ENCODE assay signal across 4 worm cellular contexts in genomic region chrIV:11433709-11434108, ce11.
A peak's percentile ranks its signal among the peaks of the same experiment; 100 is the strongest.
TF ChIP-seq lines count a peak whose summit lies in the region.

No protein-coding gene starts in this region.

TF ChIP-seq in whole organism, L1 larva, 84 proteins besides CTCF, POLR2A, EP300 and RAD21 (continued from another document and continues in another):
- TF ChIP-seq irx-1 (tag; optimal IDR thresholded peaks at IDR 0.05; lab: Kevin White, UChicago): peak; percentile 58
- no peak for TF ChIP-seq nhr-84 (tag; optimal IDR thresholded peaks at IDR 0.05; lab: Kevin White, UChicago)
- TF ChIP-seq elt-2 (tag; optimal IDR thresholded peaks at IDR 0.05; lab: Kevin White, UChicago): no peak
- TF ChIP-seq sox-4 (tag; optimal IDR thresholded peaks at IDR 0.05; lab: Kevin White, UChicago): no peak
- TF ChIP-seq efl-3 (GFP tag; optimal IDR thresholded peaks at IDR 0.05; lab: Kevin White, UChicago): no peak
- peak; percentile 76 for TF ChIP-seq nhr-19 (GFP tag; conservative IDR thresholded peaks at IDR 0.05; lab: Robert Waterston, UW)
- TF ChIP-seq isw-1 (GFP tag; IDR thresholded peaks at IDR 0.05; lab: Robert Waterston, UW): peak; percentile 52
- peak; percentile 27 for TF ChIP-seq ceh-8 (GFP tag; optimal IDR thresholded peaks at IDR 0.05; lab: Kevin White, UChicago)
- peak in 1 of 2 experiments; percentile 43 for TF ChIP-seq mdl-1 (tag; optimal IDR thresholded peaks at IDR 0.05; lab: Kevin White, UChicago)
- TF ChIP-seq fkh-8 (tag; optimal IDR thresholded peaks at IDR 0.05; lab: Kevin White, UChicago): peak; percentile 44
- TF ChIP-seq Y116A8C.19 (tag; optimal IDR thresholded peaks at IDR 0.05; lab: Kevin White, UChicago; ENCODE audit: borderline replicate concordance): no peak
- TF ChIP-seq zag-1 (tag; optimal IDR thresholded peaks at IDR 0.05; lab: Kevin White, UChicago): no peak
- no peak for TF ChIP-seq ceh-90 (tag; optimal IDR thresholded peaks at IDR 0.05; lab: Kevin White, UChicago)
- peak; percentile 38 for TF ChIP-seq F16B12.6 (tag; optimal IDR thresholded peaks at IDR 0.05; lab: Kevin White, UChicago)
- no peak for TF ChIP-seq nhr-76 (tag; optimal IDR thresholded peaks at IDR 0.05; lab: Kevin White, UChicago)
- TF ChIP-seq dpl-1 (GFP tag; optimal IDR thresholded peaks at IDR 0.05; lab: Kevin White, UChicago): peak; percentile 66 to 76 (median 73)
- TF ChIP-seq unc-30 (tag; optimal IDR thresholded peaks at IDR 0.05; lab: Kevin White, UChicago): no peak
- TF ChIP-seq nhr-12 (tag; optimal IDR thresholded peaks at IDR 0.05; lab: Kevin White, UChicago): no peak
- TF ChIP-seq lin-13 (GFP tag; optimal IDR thresholded peaks at IDR 0.05; lab: Kevin White, UChicago): peak; percentile 45
- no peak for TF ChIP-seq hpl-2 (GFP tag; optimal IDR thresholded peaks at IDR 0.05; lab: Kevin White, UChicago)
- no peak for TF ChIP-seq lir-3 (tag; optimal IDR thresholded peaks at IDR 0.05; lab: Kevin White, UChicago; ENCODE audit: poor library complexity)
- TF ChIP-seq swsn-7 (tag; optimal IDR thresholded peaks at IDR 0.05; lab: Kevin White, UChicago): peak; percentile 78
- TF ChIP-seq ets-5 (GFP tag; IDR thresholded peaks at IDR 0.05; lab: Robert Waterston, UW): no peak
- peak; percentile 73 for TF ChIP-seq nhr-20 (tag; optimal IDR thresholded peaks at IDR 0.05; lab: Kevin White, UChicago)
- TF ChIP-seq xbp-1 (tag; optimal IDR thresholded peaks at IDR 0.05; lab: Kevin White, UChicago): peak; percentile 65
- TF ChIP-seq lin-35 (GFP tag; optimal IDR thresholded peaks at IDR 0.05; lab: Kevin White, UChicago): peak; percentile 73 to 75
- TF ChIP-seq mep-1 (tag; optimal IDR thresholded peaks at IDR 0.05; lab: Kevin White, UChicago): peak; percentile 88
- TF ChIP-seq ama-1 (optimal IDR thresholded peaks at IDR 0.05; lab: Kevin White, UChicago): no peak
- TF ChIP-seq lin-14 (GFP tag; optimal IDR thresholded peaks at IDR 0.05; lab: Kevin White, UChicago): peak; percentile 91
- TF ChIP-seq tbx-2 (tag; optimal IDR thresholded peaks at IDR 0.05; lab: Kevin White, UChicago): peak; percentile 71
- peak; percentile 72 for TF ChIP-seq efl-1 (optimal IDR thresholded peaks at IDR 0.05; lab: Kevin White, UChicago)
- peak; percentile 28 to 72 for TF ChIP-seq efl-1 (GFP tag; optimal IDR thresholded peaks at IDR 0.05 in 1 of 2; lab: Kevin White, UChicago)
- no peak for TF ChIP-seq sptf-1 (tag; optimal IDR thresholded peaks at IDR 0.05; lab: Kevin White, UChicago)

TF ChIP-seq in whole organism, L2 larva, 48 proteins besides CTCF, POLR2A, EP300 and RAD21 (continued from another document):
- TF ChIP-seq nhr-129 (tag; optimal IDR thresholded peaks at IDR 0.05; lab: Kevin White, UChicago): peak; percentile 80
- peak; percentile 48 for TF ChIP-seq sem-4 (tag; optimal IDR thresholded peaks at IDR 0.05; lab: Kevin White, UChicago)
- no peak for TF ChIP-seq unc-39 (tag; optimal IDR thresholded peaks at IDR 0.05; lab: Kevin White, UChicago)
- no peak for TF ChIP-seq nhr-6 (tag; optimal IDR thresholded peaks at IDR 0.05; lab: Kevin White, UChicago)
- TF ChIP-seq ztf-1 (GFP tag; conservative IDR thresholded peaks at IDR 0.05; lab: Robert Waterston, UW): no peak
- no peak for TF ChIP-seq ceh-82 (tag; optimal IDR thresholded peaks at IDR 0.05; lab: Kevin White, UChicago)
- no peak for TF ChIP-seq nhr-10 (tag; optimal IDR thresholded peaks at IDR 0.05; lab: Kevin White, UChicago)
- peak; percentile 63 for TF ChIP-seq lin-13 (GFP tag; optimal IDR thresholded peaks at IDR 0.05; lab: Kevin White, UChicago)
- no peak for TF ChIP-seq nhr-23 (tag; optimal IDR thresholded peaks at IDR 0.05; lab: Kevin White, UChicago)
- peak; percentile 91 for TF ChIP-seq unc-55 (GFP tag; optimal IDR thresholded peaks at IDR 0.05; lab: Kevin White, UChicago)
- no peak for TF ChIP-seq R02D3.7 (tag; optimal IDR thresholded peaks at IDR 0.05; lab: Kevin White, UChicago)
TF ChIP-seq in whole organism, L2 larva: peak in this region for 18.

TF ChIP-seq in whole organism, L3 larva, 47 proteins besides CTCF, POLR2A, EP300 and RAD21 (continued from another document):
- peak; percentile 41 for TF ChIP-seq tbx-2 (tag; optimal IDR thresholded peaks at IDR 0.05; lab: Kevin White, UChicago)
- no peak for TF ChIP-seq unc-39 (tag; optimal IDR thresholded peaks at IDR 0.05; lab: Kevin White, UChicago)
- peak; percentile 13 for TF ChIP-seq fkh-10 (GFP tag; optimal IDR thresholded peaks at IDR 0.05; lab: Kevin White, UChicago)
- no peak for TF ChIP-seq nhr-11 (tag; optimal IDR thresholded peaks at IDR 0.05; lab: Kevin White, UChicago)
- peak; percentile 54 for TF ChIP-seq lin-39 (tag; optimal IDR thresholded peaks at IDR 0.05; lab: Kevin White, UChicago)
- no peak for TF ChIP-seq nhr-77 (tag; optimal IDR thresholded peaks at IDR 0.05; lab: Kevin White, UChicago)
- TF ChIP-seq pqm-1 (tag; optimal IDR thresholded peaks at IDR 0.05; lab: Kevin White, UChicago): no peak
- TF ChIP-seq elt-3 (tag; optimal IDR thresholded peaks at IDR 0.05; lab: Kevin White, UChicago): no peak

TF ChIP-seq in whole organism, L4 larva, 104 proteins besides CTCF, POLR2A, EP300 and RAD21 (continued from another document):
- peak; percentile 56 for TF ChIP-seq hlh-11 (tag; optimal IDR thresholded peaks at IDR 0.05; lab: Kevin White, UChicago)
- TF ChIP-seq mxl-3 (GFP tag; optimal IDR thresholded peaks at IDR 0.05; lab: Kevin White, UChicago): no peak
- TF ChIP-seq dmd-6 (GFP tag; IDR thresholded peaks at IDR 0.05; lab: Robert Waterston, UW): 0 out of 2 replicates have a peak, but pooled peaks have one; percentile 41
- peak; percentile 45 for TF ChIP-seq hlh-30 (tag; optimal IDR thresholded peaks at IDR 0.05; lab: Kevin White, UChicago; ENCODE audit: insufficient read depth)
- TF ChIP-seq mdl-1 (tag; optimal IDR thresholded peaks at IDR 0.05; lab: Kevin White, UChicago): no peak
- peak; percentile 28 for TF ChIP-seq nhr-77 (tag; optimal IDR thresholded peaks at IDR 0.05; lab: Kevin White, UChicago)
- TF ChIP-seq zfp-2 (tag; optimal IDR thresholded peaks at IDR 0.05; lab: Kevin White, UChicago): no peak
- no peak for TF ChIP-seq ceh-82 (tag; optimal IDR thresholded peaks at IDR 0.05; lab: Kevin White, UChicago)
- no peak for TF ChIP-seq tag-97 (GFP tag; IDR thresholded peaks at IDR 0.05; lab: Robert Waterston, UW)
- no peak for TF ChIP-seq aly-2 (tag; optimal IDR thresholded peaks at IDR 0.05; lab: Kevin White, UChicago)
- TF ChIP-seq F49E8.2 (tag; optimal IDR thresholded peaks at IDR 0.05; lab: Kevin White, UChicago; ENCODE audit: borderline replicate concordance): no peak
- TF ChIP-seq dve-1 (tag; optimal IDR thresholded peaks at IDR 0.05; lab: Kevin White, UChicago; ENCODE audit: insufficient read depth): peak; percentile 49
- no peak for TF ChIP-seq Y105C5A.15 (GFP tag; IDR thresholded peaks at IDR 0.05; lab: Robert Waterston, UW)
- no peak for TF ChIP-seq D1046.2 (GFP tag; IDR thresholded peaks at IDR 0.05; lab: Robert Waterston, UW)
- TF ChIP-seq nhr-11 (tag; optimal IDR thresholded peaks at IDR 0.05; lab: Kevin White, UChicago): peak; percentile 53
- no peak for TF ChIP-seq zip-2 (tag; optimal IDR thresholded peaks at IDR 0.05; lab: Kevin White, UChicago)
- no peak for TF ChIP-seq pqm-1 (tag; optimal IDR thresholded peaks at IDR 0.05; lab: Kevin White, UChicago)
- no peak for TF ChIP-seq lim-7 (GFP tag; IDR thresholded peaks at IDR 0.05; lab: Robert Waterston, UW)
- 0 out of 2 replicates have a peak, but pooled peaks have one; percentile 28 for TF ChIP-seq T26A8.4 (GFP tag; IDR thresholded peaks at IDR 0.05; lab: Robert Waterston, UW)
- no peak for TF ChIP-seq lin-29 (GFP tag; IDR thresholded peaks at IDR 0.05; lab: Robert Waterston, UW)
- TF ChIP-seq mes-2 (tag; optimal IDR thresholded peaks at IDR 0.05; lab: Kevin White, UChicago; ENCODE audit: poor library complexity, severe bottlenecking): no peak
- no peak for TF ChIP-seq set-16 (GFP tag; IDR thresholded peaks at IDR 0.05; lab: Robert Waterston, UW)
- TF ChIP-seq nhr-25 (tag; optimal IDR thresholded peaks at IDR 0.05; lab: Kevin White, UChicago; ENCODE audit: borderline replicate concordance, insufficient read depth): no peak
- no peak for TF ChIP-seq php-3 (GFP tag; IDR thresholded peaks at IDR 0.05; lab: Robert Waterston, UW)
- no peak for TF ChIP-seq snpc-1.2 (GFP tag; IDR thresholded peaks at IDR 0.05; lab: Robert Waterston, UW)
- no peak for TF ChIP-seq tra-1 (GFP tag; IDR thresholded peaks at IDR 0.05; lab: Robert Waterston, UW)
- TF ChIP-seq F44E2.7 (GFP tag; IDR thresholded peaks at IDR 0.05; lab: Robert Waterston, UW): no peak
- no peak for TF ChIP-seq zip-11 (GFP tag; IDR thresholded peaks at IDR 0.05; lab: Robert Waterston, UW)
- no peak for TF ChIP-seq nhr-48 (tag; optimal IDR thresholded peaks at IDR 0.05; lab: Kevin White, UChicago)
- TF ChIP-seq F37D6.2 (tag; optimal IDR thresholded peaks at IDR 0.05; lab: Kevin White, UChicago): peak; percentile 10
- no peak for TF ChIP-seq madf-5 (GFP tag; IDR thresholded peaks at IDR 0.05; lab: Robert Waterston, UW)
- TF ChIP-seq nhr-42 (GFP tag; IDR thresholded peaks at IDR 0.05; lab: Robert Waterston, UW): no peak
- TF ChIP-seq ceh-28 (tag; optimal IDR thresholded peaks at IDR 0.05; lab: Kevin White, UChicago): peak; percentile 39
- no peak for TF ChIP-seq madf-9 (GFP tag; conservative IDR thresholded peaks at IDR 0.05; lab: Robert Waterston, UW)
- no peak for TF ChIP-seq daf-12 (tag; optimal IDR thresholded peaks at IDR 0.05; lab: Kevin White, UChicago)
- no peak for TF ChIP-seq ceh-32 (tag; optimal IDR thresholded peaks at IDR 0.05; lab: Kevin White, UChicago; ENCODE audit: poor library complexity)
- TF ChIP-seq daf-19 (GFP tag; conservative IDR thresholded peaks at IDR 0.05; lab: Robert Waterston, UW): no peak
- TF ChIP-seq mep-1 (tag; optimal IDR thresholded peaks at IDR 0.05; lab: Kevin White, UChicago): peak; percentile 80
- TF ChIP-seq nhr-111 (GFP tag; optimal IDR thresholded peaks at IDR 0.05; lab: Kevin White, UChicago): no peak
- no peak for TF ChIP-seq fos-1 (tag; optimal IDR thresholded peaks at IDR 0.05; lab: Kevin White, UChicago)
- no peak for TF ChIP-seq Y5F2A.4 (GFP tag; optimal IDR thresholded peaks at IDR 0.05; lab: Kevin White, UChicago)
- TF ChIP-seq snpc-4 (tag; optimal IDR thresholded peaks at IDR 0.05; lab: Kevin White, UChicago): no peak
- TF ChIP-seq cey-2 (tag; optimal IDR thresholded peaks at IDR 0.05; lab: Kevin White, UChicago; ENCODE audit: borderline replicate concordance, insufficient read depth): no peak
- no peak for TF ChIP-seq dmd-9 (GFP tag; IDR thresholded peaks at IDR 0.05; lab: Robert Waterston, UW)
- no peak for TF ChIP-seq mxl-2 (GFP tag; conservative IDR thresholded peaks at IDR 0.05; lab: Robert Waterston, UW)
- no peak for TF ChIP-seq ama-1 (optimal IDR thresholded peaks at IDR 0.05; lab: Kevin White, UChicago)
- TF ChIP-seq sdz-12 (GFP tag; optimal IDR thresholded peaks at IDR 0.05; lab: Kevin White, UChicago): no peak
